Fruit fly (Drosophila melanogaster): ENCODE measurements around the gene eIF2A.

Gene eIF2A

dm6 chr3L:21808003-21808530 is 16.5 kb upstream of the eIF2A start (continued):
- peak; percentile 60; the same call in 1 of the 2 replicates for TF ChIP-seq CG1024 (GFP tag; IDR thresholded peaks at IDR 0.05)
- peak; percentile 80 for TF ChIP-seq ara (GFP tag; IDR thresholded peaks at IDR 0.05)
- no peak for TF ChIP-seq Dad (GFP tag; optimal IDR thresholded peaks at IDR 0.05)
- peak; percentile 51 for TF ChIP-seq odd (GFP tag; optimal IDR thresholded peaks at IDR 0.05)
- TF ChIP-seq CG18262 (tag; optimal IDR thresholded peaks at IDR 0.05) = peak; percentile 84
- TF ChIP-seq CG15073 (GFP tag; optimal IDR thresholded peaks at IDR 0.05) = no peak
- TF ChIP-seq Neu2 (GFP tag; optimal IDR thresholded peaks at IDR 0.05; ENCODE audit: borderline replicate concordance) = no peak
- peak; percentile 62 for TF ChIP-seq CG4424 (GFP tag; optimal IDR thresholded peaks at IDR 0.05)
- TF ChIP-seq Hr51 (GFP tag; optimal IDR thresholded peaks at IDR 0.05) = no peak
- TF ChIP-seq amos (GFP tag; IDR thresholded peaks at IDR 0.05; ENCODE audit: partially characterized antibody) = no peak
- TF ChIP-seq CoRest (tag; optimal IDR thresholded peaks at IDR 0.05) = peak; percentile 75
- TF ChIP-seq CG7987 (GFP tag; optimal IDR thresholded peaks at IDR 0.05) = no peak
- no peak for TF ChIP-seq CG3281 (GFP tag; optimal IDR thresholded peaks at IDR 0.05)
- TF ChIP-seq sim (GFP tag; IDR thresholded peaks at IDR 0.05) = peak; percentile 59; the same call in 1 of the 2 replicates
- TF ChIP-seq CG17359 (tag; optimal IDR thresholded peaks at IDR 0.05) = no peak
- TF ChIP-seq ro (GFP tag; IDR thresholded peaks at IDR 0.05) = no peak
- peak; percentile 82 for TF ChIP-seq nmo (GFP tag; optimal IDR thresholded peaks at IDR 0.05)
- TF ChIP-seq usp (GFP tag; optimal IDR thresholded peaks at IDR 0.05) = no peak
- no peak for TF ChIP-seq CHES-1-like (GFP tag; optimal IDR thresholded peaks at IDR 0.05)
- peak; percentile 39 for TF ChIP-seq NfI (GFP tag; optimal IDR thresholded peaks at IDR 0.05)
- no peak for TF ChIP-seq sc (optimal IDR thresholded peaks at IDR 0.05)
- TF ChIP-seq sc (GFP tag; optimal IDR thresholded peaks at IDR 0.05) = peak; percentile 44
- 0 out of 3 replicates have a peak, but pooled peaks have one; percentile 17 for TF ChIP-seq CG3726 (GFP tag; IDR thresholded peaks at IDR 0.05)
- no peak for TF ChIP-seq gfzf (GFP tag; optimal IDR thresholded peaks at IDR 0.05)
- peak; percentile 70 for TF ChIP-seq Spps (tag; optimal IDR thresholded peaks at IDR 0.05)
- no peak for TF ChIP-seq pros (GFP tag; optimal IDR thresholded peaks at IDR 0.05)
- TF ChIP-seq grau (tag; optimal IDR thresholded peaks at IDR 0.05) = peak; percentile 71
- TF ChIP-seq CG32767 (GFP tag; IDR thresholded peaks at IDR 0.05) = peak; percentile 75
- no peak for TF ChIP-seq CrebB (tag; optimal IDR thresholded peaks at IDR 0.05)
- peak; percentile 99 for TF ChIP-seq Nf-YB (GFP tag; optimal IDR thresholded peaks at IDR 0.05)
- no peak for TF ChIP-seq Camta (GFP tag; optimal IDR thresholded peaks at IDR 0.05)
- TF ChIP-seq z (GFP tag; IDR thresholded peaks at IDR 0.05) = no peak
- TF ChIP-seq dmrt99B (tag; optimal IDR thresholded peaks at IDR 0.05) = no peak
- no peak for TF ChIP-seq fru (optimal IDR thresholded peaks at IDR 0.05)
- peak; percentile 33 for TF ChIP-seq CG8359 (GFP tag; optimal IDR thresholded peaks at IDR 0.05; ENCODE audit: borderline replicate concordance)
- TF ChIP-seq MTF-1 (GFP tag; optimal IDR thresholded peaks at IDR 0.05; ENCODE audit: borderline replicate concordance) = peak; percentile 31
- TF ChIP-seq org-1 (GFP tag; optimal IDR thresholded peaks at IDR 0.05) = peak; percentile 41
- TF ChIP-seq CG9876 (GFP tag; optimal IDR thresholded peaks at IDR 0.05) = no peak
- TF ChIP-seq luna (GFP tag; optimal IDR thresholded peaks at IDR 0.05) = no peak
- no peak for TF ChIP-seq HLHmδ (GFP tag; optimal IDR thresholded peaks at IDR 0.05)
- no peak for TF ChIP-seq CG4617 (GFP tag; optimal IDR thresholded peaks at IDR 0.05; ENCODE audit: borderline replicate concordance)
- peak; percentile 25 for TF ChIP-seq tio (GFP tag; optimal IDR thresholded peaks at IDR 0.05)
- TF ChIP-seq H15 (GFP tag; IDR thresholded peaks at IDR 0.05) = peak; percentile 56; the same call in 2 of the 3 replicates
- no peak for TF ChIP-seq fd64A (GFP tag; optimal IDR thresholded peaks at IDR 0.05)
- TF ChIP-seq Optix (GFP tag; IDR thresholded peaks at IDR 0.05) = peak; percentile 7; the same call in 1 of the 3 replicates
- peak; percentile 86; the same call in 2 of the 3 replicates for TF ChIP-seq row (GFP tag; IDR thresholded peaks at IDR 0.05)
- TF ChIP-seq MESR4 (GFP tag; optimal IDR thresholded peaks at IDR 0.05) = no peak
- TF ChIP-seq gem (tag; optimal IDR thresholded peaks at IDR 0.05) = peak; percentile 87
- no peak for TF ChIP-seq Kr (GFP tag; optimal IDR thresholded peaks at IDR 0.05)
- TF ChIP-seq psq (GFP tag; optimal IDR thresholded peaks at IDR 0.05) = peak; percentile 44
